Worm (Caenorhabditis elegans) whole organism, L4 larva: ENCODE results near the gene C05B5.17.

ENCODE experiments used
- F26F4.8 ChIP-seq: fragments of 200-800 bp; sonication (Bioruptor generic); conservative IDR thresholded peaks from 2 replicates; pipeline ENCODE4 v1.3.6; 2022; ENCODE audit warnings: missing genetic modification characterization, missing compliant biosample characterization
- F49E8.2 ChIP-seq: sonication (generic microtip); optimal IDR thresholded peaks from 2 replicates; lab custom pipeline; 2016; ENCODE audit warnings: missing compliant biosample characterization, mild to moderate bottlenecking, missing genetic modification characterization, borderline replicate concordance
- R02D3.7 ChIP-seq: fragments of 150-350 bp; sonication (generic microtip); optimal IDR thresholded peaks from 3 replicates; lab custom pipeline; 2014; ENCODE audit warnings: missing biosample characterization, missing genetic modification characterization
- T20F7.1 ChIP-seq: fragments of 200-800 bp; sonication (Bioruptor generic); optimal IDR thresholded peaks from 2 replicates; lab custom pipeline; 2018; ENCODE audit warnings: mild to moderate bottlenecking, missing genetic modification characterization, missing compliant biosample characterization
- aha-1 ChIP-seq: fragments of 150-350 bp; peaks from one replicate; lab custom pipeline; 2014; ENCODE audit warnings: missing biosample characterization, missing genetic modification characterization
- cey-2 ChIP-seq: sonication (generic microtip); optimal IDR thresholded peaks from 3 replicates; lab custom pipeline; 2017; ENCODE audit warnings: missing genetic modification characterization, mild to moderate bottlenecking, missing compliant biosample characterization, antibody characterized with exemption, borderline replicate concordance; ENCODE audit not compliant: insufficient read depth
- daf-12 ChIP-seq: fragments of 150-350 bp; optimal IDR thresholded peaks from 2 replicates; lab custom pipeline; 2014; ENCODE audit warnings: missing biosample characterization, missing genetic modification reagents, missing genetic modification characterization
- daf-19 ChIP-seq: fragments of 200-800 bp; sonication (Bioruptor generic); conservative IDR thresholded peaks from 2 replicates; pipeline ENCODE4 v1.3.6; 2022; ENCODE audit warnings: missing genetic modification characterization, missing compliant biosample characterization
- dmd-6 ChIP-seq: fragments of 200-800 bp; sonication (Bioruptor generic); IDR thresholded peaks from 2 replicates; pipeline ENCODE4 v1.3.6; 2022; ENCODE audit warnings: missing genetic modification reagents, missing genetic modification characterization, missing compliant biosample characterization
- duxl-1 ChIP-seq: sonication (generic microtip); optimal IDR thresholded peaks from 2 replicates; lab custom pipeline; 2016; ENCODE audit warnings: mild to moderate bottlenecking, missing genetic modification characterization, moderate library complexity, missing compliant biosample characterization; ENCODE audit not compliant: poor library complexity
- fos-1 ChIP-seq: fragments of 150-350 bp; optimal IDR thresholded peaks from 2 replicates; lab custom pipeline; 2014; ENCODE audit warnings: missing biosample characterization, missing genetic modification characterization
- hif-1 ChIP-seq, 2 experiments: sonication (generic microtip); optimal IDR thresholded peaks; 2 replicates each; lab custom pipeline; 2016 to 2017; ENCODE audit warnings: missing compliant biosample characterization in 2 of 2, missing genetic modification characterization in 2 of 2, missing genetic modification reagents in 2 of 2, missing genotype in 2 of 2, mild to moderate bottlenecking in 1 of 2
- hlh-11 ChIP-seq: fragments of 200-800 bp; sonication (Bioruptor generic); optimal IDR thresholded peaks from 2 replicates; lab custom pipeline; 2018; ENCODE audit warnings: mild to moderate bottlenecking, missing genetic modification characterization, missing compliant biosample characterization
- lin-15B ChIP-seq: fragments of 150-350 bp; sonication (generic microtip); optimal IDR thresholded peaks from 3 replicates; lab custom pipeline; 2014; ENCODE audit warnings: missing biosample characterization, missing genetic modification characterization
- lir-3 ChIP-seq: sonication (generic microtip); optimal IDR thresholded peaks from 2 replicates; lab custom pipeline; 2016; ENCODE audit warnings: mild to moderate bottlenecking, missing genetic modification characterization, missing compliant biosample characterization
- lsy-2 ChIP-seq, 2 experiments: fragments of 150-350 bp in 1 of 2; sonication (generic microtip) in 1 of 2; optimal IDR thresholded peaks; 2 replicates each; lab custom pipeline; 2014 to 2017; ENCODE audit warnings: missing biosample characterization in 2 of 2, missing genetic modification characterization in 2 of 2
- mdt-29 ChIP-seq: fragments of 200-800 bp; sonication (Bioruptor generic); IDR thresholded peaks from 2 replicates; pipeline ENCODE4 v1.3.6; 2022; ENCODE audit warnings: missing genetic modification reagents, missing genetic modification characterization, missing compliant biosample characterization
- mep-1 ChIP-seq: fragments of 150-350 bp; sonication (generic microtip); optimal IDR thresholded peaks from 3 replicates; lab custom pipeline; 2014; ENCODE audit warnings: missing biosample characterization, missing genetic modification characterization
- mes-2 ChIP-seq: sonication (generic microtip); optimal IDR thresholded peaks from 2 replicates; lab custom pipeline; 2016; ENCODE audit warnings: missing genotype, mild to moderate bottlenecking, missing genetic modification characterization, missing compliant biosample characterization; ENCODE audit not compliant: poor library complexity, severe bottlenecking
- nhr-102 ChIP-seq: sonication (generic microtip); optimal IDR thresholded peaks from 2 replicates; lab custom pipeline; 2016; ENCODE audit warnings: mild to moderate bottlenecking, missing genetic modification characterization, moderate library complexity, missing compliant biosample characterization
- nhr-11 ChIP-seq: fragments of 150-350 bp; optimal IDR thresholded peaks from 2 replicates; lab custom pipeline; 2014; ENCODE audit warnings: missing biosample characterization, missing genetic modification characterization
- nhr-111 ChIP-seq: fragments of 200-800 bp; sonication (Bioruptor generic); optimal IDR thresholded peaks from 2 replicates; lab custom pipeline; 2018; ENCODE audit warnings: mild to moderate bottlenecking, missing genetic modification characterization, missing compliant biosample characterization
- nhr-42 ChIP-seq: fragments of 200-800 bp; sonication (Bioruptor generic); IDR thresholded peaks from 2 replicates; pipeline ENCODE4 v1.3.6; 2022; ENCODE audit warnings: missing genetic modification characterization, missing compliant biosample characterization
- nhr-48 ChIP-seq: sonication (generic microtip); optimal IDR thresholded peaks from 2 replicates; lab custom pipeline; 2016; ENCODE audit warnings: mild to moderate bottlenecking, missing genetic modification characterization, missing compliant biosample characterization
- nhr-77 ChIP-seq: fragments of 150-350 bp; optimal IDR thresholded peaks from 2 replicates; lab custom pipeline; 2014; ENCODE audit warnings: missing biosample characterization, missing genetic modification characterization
- pha-4 ChIP-seq, 2 experiments: fragments of 150-350 bp in 1 of 2; fragments of 200-800 bp in 1 of 2; sonication (Bioruptor generic) in 1 of 2; IDR thresholded peaks in 1 of 2; optimal IDR thresholded peaks in 1 of 2; 2 replicates each; pipeline versions ENCODE4 v1.3.6 to Lab custom; 2014 to 2022; ENCODE audit warnings: missing genetic modification characterization in 2 of 2, missing genetic modification reagents in 2 of 2, missing biosample characterization in 1 of 2, missing compliant biosample characterization in 1 of 2
- php-3 ChIP-seq: fragments of 200-800 bp; sonication (Bioruptor generic); IDR thresholded peaks from 2 replicates; pipeline ENCODE4 v1.3.6; 2022; ENCODE audit warnings: missing genetic modification reagents, missing genetic modification characterization, missing compliant biosample characterization
- pqm-1 ChIP-seq: sonication (generic microtip); optimal IDR thresholded peaks from 2 replicates; lab custom pipeline; 2017; ENCODE audit warnings: missing biosample characterization, missing genetic modification characterization
- set-16 ChIP-seq: fragments of 200-800 bp; sonication (Bioruptor generic); IDR thresholded peaks from 2 replicates; pipeline ENCODE4 v1.3.6; 2022; ENCODE audit warnings: missing genetic modification reagents, missing genetic modification characterization, missing compliant biosample characterization
- snpc-1.2 ChIP-seq: fragments of 200-800 bp; sonication (Bioruptor generic); IDR thresholded peaks from 2 replicates; pipeline ENCODE4 v1.3.6; 2022; ENCODE audit warnings: missing genetic modification reagents, missing genetic modification characterization, missing compliant biosample characterization
- spr-1 ChIP-seq: sonication (generic microtip); optimal IDR thresholded peaks from 2 replicates; lab custom pipeline; 2016; ENCODE audit warnings: mild to moderate bottlenecking, missing genetic modification characterization, missing compliant biosample characterization
- unc-62 ChIP-seq, 3 experiments: fragments of 150-350 bp in 1 of 3; sonication (generic microtip); optimal IDR thresholded peaks in 2 of 3; peaks in 1 of 3; 1 replicate in 1 of 3; 2 replicates in 2 of 3; lab custom pipeline; 2014 to 2017; ENCODE audit warnings: missing biosample characterization in 3 of 3, missing genetic modification characterization in 3 of 3, missing genetic modification reagents in 3 of 3, missing genotype in 1 of 3
- zfp-3 ChIP-seq: fragments of 200-800 bp; sonication (Bioruptor generic); conservative IDR thresholded peaks from 2 replicates; pipeline ENCODE4 v1.3.6; 2022; ENCODE audit warnings: missing genetic modification reagents, missing genetic modification characterization, missing compliant biosample characterization
- ztf-7 ChIP-seq: fragments of 150-350 bp; optimal IDR thresholded peaks from 2 replicates; lab custom pipeline; 2014; ENCODE audit warnings: missing biosample characterization, missing genetic modification characterization

Gene C05B5.17

DNA sequence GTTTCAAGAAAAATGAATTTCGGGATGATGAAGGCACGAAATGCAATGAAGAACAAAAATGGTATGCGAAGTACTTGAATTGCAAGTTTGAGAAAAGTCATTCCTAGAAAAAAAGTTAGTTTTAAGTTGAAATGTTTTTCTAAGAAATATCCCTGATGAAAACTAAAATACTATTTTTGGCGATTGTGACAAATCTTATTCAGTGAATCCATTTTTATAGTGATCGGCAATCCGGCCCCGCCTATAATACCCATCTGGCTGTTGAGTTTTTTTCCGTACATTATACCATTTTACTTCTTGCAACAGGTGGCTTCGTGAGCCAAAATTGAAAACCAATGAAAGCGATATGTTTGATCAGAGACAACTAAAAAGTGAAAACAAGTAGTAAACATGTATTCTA lies at the start of gene C05B5.17:
C05B5.17 (minus strand) TSS at position 101 of the 400 bp plus-strand sequence.
- no peak for TF ChIP-seq mdt-29 (GFP tag; lab: Robert Waterston, UW)
- TF ChIP-seq daf-19 (GFP tag; lab: Robert Waterston, UW), result no peak
- TF ChIP-seq nhr-11, result no peak
- no peak for TF ChIP-seq cey-2 (tag; lab: Kevin White, UChicago)
- TF ChIP-seq nhr-42 (GFP tag; lab: Robert Waterston, UW), result no peak
- no peak for TF ChIP-seq snpc-1.2 (GFP tag; lab: Robert Waterston, UW)
- no peak for TF ChIP-seq duxl-1 (tag; lab: Kevin White, UChicago)
- TF ChIP-seq aha-1 (tag; lab: Kevin White, UChicago), result no peak
- TF ChIP-seq fos-1, result no peak
- TF ChIP-seq set-16 (GFP tag; lab: Robert Waterston, UW), result no peak
- no peak for TF ChIP-seq mes-2 (tag; lab: Kevin White, UChicago)

DNA sequence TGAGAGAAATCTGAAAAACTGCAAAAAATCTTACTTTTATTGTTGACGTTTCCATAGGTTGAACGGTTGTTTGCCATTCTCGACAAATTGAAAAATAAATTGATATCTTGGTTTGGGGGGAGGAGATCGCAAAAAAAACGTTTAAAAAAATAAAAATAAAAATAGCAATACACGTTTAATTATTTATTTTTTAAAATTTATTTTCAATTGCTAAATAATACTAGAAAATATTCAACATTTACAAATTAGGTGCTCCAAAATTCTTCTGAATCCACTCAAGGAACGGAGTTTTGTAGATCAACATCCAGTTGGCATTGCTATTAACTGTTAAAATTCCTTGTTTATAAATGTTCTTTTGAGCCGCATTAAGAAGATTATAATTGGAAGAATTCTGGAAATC lies 40.9 kb upstream of the C05B5.17 start, which contains the start of gene T16G12.7:
T16G12.7 (minus strand) TSS at position 101 of the 400 bp plus-strand sequence.
- TF ChIP-seq duxl-1 (tag; lab: Kevin White, UChicago), result no peak
- TF ChIP-seq, all 104 proteins: peak for 0

DNA sequence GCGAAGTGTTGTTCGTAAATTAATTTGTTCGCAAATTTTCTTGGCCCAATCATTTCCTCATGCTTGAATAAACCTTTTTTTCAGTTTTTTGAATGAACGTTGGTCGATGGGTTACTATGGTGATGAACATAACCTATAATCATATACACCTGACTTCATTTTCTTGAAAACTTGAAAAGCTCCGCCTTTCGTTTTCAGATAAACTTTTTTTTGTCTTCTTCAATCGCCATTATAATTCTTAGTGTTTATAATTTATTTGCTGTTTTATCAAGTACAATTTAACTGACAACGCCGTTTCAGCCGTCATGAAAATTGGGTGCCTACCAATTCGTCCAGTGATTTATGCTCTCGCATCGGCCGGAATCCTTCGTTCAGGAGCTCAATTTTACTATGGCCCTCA lies 38.0 kb upstream of the C05B5.17 start, which contains the start of gene M04D8.7:
M04D8.7 (plus strand) TSS at position 301 of the 400 bp plus-strand sequence.
- TF ChIP-seq spr-1 (tag; lab: Kevin White, UChicago), result no peak
- TF ChIP-seq unc-62 (GFP tag; optimal IDR thresholded peaks at IDR 0.05 in 1 of 2; lab: Kevin White, UChicago), result peak in 1 of 2 experiments; percentile 41
- TF ChIP-seq unc-62 (tag; optimal IDR thresholded peaks at IDR 0.05; lab: Kevin White, UChicago), result no peak
- no peak for TF ChIP-seq dmd-6
- no peak for TF ChIP-seq nhr-11
- TF ChIP-seq R02D3.7 (tag; lab: Kevin White, UChicago), result no peak

DNA sequence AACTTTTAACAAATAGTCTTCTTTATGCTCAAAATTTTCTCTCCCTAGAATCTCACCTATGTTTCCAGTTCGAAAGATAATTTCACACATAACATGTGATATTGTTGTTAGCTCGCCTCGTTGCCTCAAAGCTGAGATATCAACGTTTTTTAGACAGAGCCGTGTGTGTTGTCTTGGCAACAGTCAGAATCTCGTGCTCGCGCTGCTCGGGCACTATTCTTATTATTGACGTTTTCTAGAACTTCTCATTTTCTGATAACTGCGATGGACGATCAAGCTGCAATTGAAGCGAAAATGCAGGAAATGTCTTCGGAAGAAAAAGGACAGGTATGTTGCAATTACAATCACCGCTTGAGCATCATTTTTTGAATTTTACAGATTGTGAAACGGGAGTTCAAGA lies 36.6 kb upstream of the C05B5.17 start, which contains the start of gene xbx-3:
xbx-3 (plus strand) TSS at position 163 of the 400 bp plus-strand sequence.
- TF ChIP-seq pha-4 (GFP tag; IDR thresholded peaks at IDR 0.05; lab: Robert Waterston, UW) (no peak), pha-4 (tag; optimal IDR thresholded peaks at IDR 0.05; lab: Kevin White, UChicago) (no peak), daf-12 (no peak), nhr-11 (peak; percentile 63), pqm-1 (no peak), T20F7.1 (no peak)

DNA sequence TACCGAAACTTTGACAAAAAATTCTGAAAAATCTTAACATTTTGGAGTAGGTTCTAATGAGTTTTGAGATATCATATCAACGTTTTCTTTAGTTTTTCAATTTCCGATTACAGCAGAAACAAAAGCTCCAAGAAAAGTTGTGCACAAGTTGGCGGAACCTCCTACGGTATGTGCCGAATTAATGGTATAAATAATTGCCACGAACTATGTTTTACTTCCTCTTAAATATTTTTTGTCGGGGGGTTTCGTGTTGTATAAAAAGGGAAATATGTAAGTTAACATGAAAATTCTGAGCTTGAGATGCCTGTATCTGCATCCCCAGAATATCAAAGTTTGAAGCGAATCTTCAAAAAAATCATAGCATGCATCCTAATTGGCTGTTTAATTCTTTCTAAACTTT lies 34.7 kb upstream of the C05B5.17 start, which contains the start of gene M04D8.8:
M04D8.8 (plus strand) TSS at position 301 of the 400 bp plus-strand sequence.
- TF ChIP-seq unc-62 (GFP tag; optimal IDR thresholded peaks at IDR 0.05 in 1 of 2; lab: Kevin White, UChicago) (peak in 1 of 2 experiments; percentile 7), unc-62 (tag; optimal IDR thresholded peaks at IDR 0.05; lab: Kevin White, UChicago) (no peak), hif-1 (tag; optimal IDR thresholded peaks at IDR 0.05; lab: Kevin White, UChicago) (no peak), F26F4.8 (no peak)
- TF ChIP-seq, all 104 proteins: peak for 1

DNA sequence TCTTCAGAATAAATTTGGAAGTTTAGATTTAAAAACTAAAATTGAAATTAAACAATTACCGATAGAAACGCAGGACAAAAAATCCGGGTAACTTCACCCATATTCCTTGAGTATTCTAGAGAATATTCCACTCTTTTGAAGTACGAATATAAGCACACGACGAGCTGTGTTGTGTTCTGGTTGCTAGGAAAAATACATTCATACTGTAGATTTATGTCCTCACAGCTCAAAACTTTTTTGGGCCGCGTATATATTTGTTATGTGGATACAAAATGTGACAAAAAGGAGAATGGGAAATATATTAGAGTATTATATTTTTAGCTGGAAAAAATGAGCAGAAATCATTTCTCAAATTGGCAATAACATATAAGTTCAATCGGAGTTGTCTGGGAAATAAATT lies 34.1 kb upstream of the C05B5.17 start, which contains the start of gene M04D8.5:
M04D8.5 (minus strand) TSS at position 101 of the 400 bp plus-strand sequence.
- TF ChIP-seq duxl-1 (tag; lab: Kevin White, UChicago), result no peak
- TF ChIP-seq fos-1, result no peak
- no peak for TF ChIP-seq lir-3
- no peak for TF ChIP-seq T20F7.1
- TF ChIP-seq, all 104 proteins: peak for 0

DNA sequence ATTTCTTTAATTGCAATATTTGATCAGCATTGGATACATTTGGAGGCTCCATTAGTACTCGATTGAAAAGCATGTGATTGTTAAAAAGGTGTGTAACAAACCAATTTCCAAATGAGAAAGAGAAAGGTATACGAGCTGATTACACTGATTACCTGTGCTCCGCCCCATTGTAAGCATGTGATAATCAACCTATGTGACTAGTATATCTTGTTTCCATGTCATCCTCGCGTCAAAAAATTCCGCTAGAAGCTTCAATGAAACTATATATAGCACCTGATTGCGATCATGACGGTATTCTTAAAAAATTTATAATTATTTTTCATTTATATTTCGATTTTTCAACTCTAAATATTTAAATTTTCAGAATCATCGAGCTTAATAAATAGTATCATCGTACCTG lies 31.4 kb upstream of the C05B5.17 start, which contains the start of gene M04D8.4:
M04D8.4 (minus strand) TSS at position 101 of the 400 bp plus-strand sequence.
- TF ChIP-seq nhr-102 (tag; lab: Kevin White, UChicago), result no peak
- no peak for TF ChIP-seq nhr-77
- no peak for TF ChIP-seq pqm-1
- no peak for TF ChIP-seq ztf-7 (tag; lab: Kevin White, UChicago)
- no peak for TF ChIP-seq nhr-111
- no peak for TF ChIP-seq nhr-48 (tag; lab: Kevin White, UChicago)
- TF ChIP-seq F49E8.2 (tag; lab: Kevin White, UChicago), result no peak
- TF ChIP-seq F26F4.8, result no peak
- no peak for TF ChIP-seq mep-1 (tag; lab: Kevin White, UChicago)
- TF ChIP-seq dmd-6, result no peak
- no peak for TF ChIP-seq hlh-11 (tag; lab: Kevin White, UChicago)
- TF ChIP-seq php-3 (GFP tag; lab: Robert Waterston, UW), result no peak
- TF ChIP-seq lin-15B, result no peak
- TF ChIP-seq lsy-2 (tag; optimal IDR thresholded peaks at IDR 0.05; lab: Kevin White, UChicago), result no peak
- no peak for TF ChIP-seq zfp-3
